Worm (Caenorhabditis elegans) whole organism, L4/young adult: Measurements from ENCODE around the gene bath-26.
"Not testable (repeated sequence)": the region's sequence is repeated elsewhere in the genome, so short reads cannot be mapped to it uniquely, and the experiment has no call there.

Source experiments
- W03F9.2 ChIP-seq: fragments of 150-350 bp; optimal IDR thresholded peaks from 2 replicates; lab custom pipeline; 2014; ENCODE audit warnings: missing biosample characterization, missing genetic modification characterization
- dao-5 ChIP-seq: sonication (generic microtip); optimal IDR thresholded peaks from 2 replicates; lab custom pipeline; 2016; ENCODE audit warnings: missing genotype, missing genetic modification characterization, moderate library complexity, missing compliant biosample characterization
- him-1 ChIP-seq: sonication (generic microtip); optimal IDR thresholded peaks from 2 replicates; lab custom pipeline; 2016; ENCODE audit warnings: missing genotype, missing genetic modification reagents, missing genetic modification characterization, missing compliant biosample characterization

- TF ChIP-seq dao-5; him-1 (tag; lab: Kevin White, UChicago); W03F9.2 (tag; lab: Kevin White, UChicago): not testable (repeated sequence)
Measured at ce11 chrII:1556217-1556616, 44.3 kb downstream of the bath-26 start, which contains the start of the genes fbxb-54 and fbxb-50.
